Worm (Caenorhabditis elegans) whole organism, L3 larva: ENCODE data around the gene pps-1.

Experiments used
- aly-2 ChIP-seq: fragments of 150-350 bp; optimal IDR thresholded peaks from 2 replicates; lab custom pipeline; 2014; ENCODE audit warnings: missing biosample characterization, missing genetic modification characterization
- nfya-1 ChIP-seq: sonication (generic microtip); optimal IDR thresholded peaks from 2 replicates; lab custom pipeline; 2017; ENCODE audit warnings: missing genetic modification characterization, mild to moderate bottlenecking, missing compliant biosample characterization, antibody characterized with exemption, moderate library complexity; ENCODE audit not compliant: insufficient read depth
- nhr-76 ChIP-seq: fragments of 150-350 bp; sonication (generic microtip); optimal IDR thresholded peaks from 5 replicates; lab custom pipeline; 2014; ENCODE audit warnings: missing biosample characterization, missing genetic modification characterization
- pqm-1 ChIP-seq: fragments of 150-350 bp; optimal IDR thresholded peaks from 2 replicates; lab custom pipeline; 2017; ENCODE audit warnings: missing biosample characterization, missing genetic modification characterization, inconsistent platforms
- ztf-11 ChIP-seq: fragments of 150-350 bp; optimal IDR thresholded peaks from 2 replicates; lab custom pipeline; 2014; ENCODE audit warnings: missing biosample characterization, missing genetic modification characterization
- ztf-4 ChIP-seq: fragments of 150-350 bp; optimal IDR thresholded peaks from 2 replicates; lab custom pipeline; 2014; ENCODE audit warnings: missing biosample characterization, missing genetic modification characterization

DNA sequence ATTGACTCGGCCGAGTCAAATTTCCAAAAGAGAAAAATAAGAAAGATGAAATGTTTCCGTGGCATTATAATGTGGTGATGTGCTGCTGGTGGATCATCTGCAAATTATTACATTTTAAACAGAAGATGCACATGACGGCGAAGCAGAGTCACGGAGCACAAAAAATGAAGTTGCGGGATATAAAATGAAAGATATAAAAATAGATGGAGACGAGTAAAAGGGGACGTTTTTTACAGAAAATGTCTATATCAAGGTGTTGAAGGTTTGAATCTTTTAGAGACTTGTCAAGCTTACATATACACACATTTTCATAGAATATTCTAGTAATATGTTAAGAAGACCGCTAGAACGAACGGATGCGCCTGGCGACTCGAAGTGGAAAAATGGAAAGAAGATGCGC, 32.5 kb downstream of the pps-1 start, which contains the start of gene ptrg-1:
- TF ChIP-seq nfya-1 (tag; lab: Kevin White, UChicago), result no peak
- TF ChIP-seq ztf-4 (tag; lab: Kevin White, UChicago), result no peak
- no peak for TF ChIP-seq aly-2
- TF ChIP-seq ztf-11 (tag; lab: Kevin White, UChicago), result no peak
- TF ChIP-seq pqm-1 (tag; lab: Kevin White, UChicago), result no peak
- TF ChIP-seq nhr-76 (tag; lab: Kevin White, UChicago), result no peak
